Worm (Caenorhabditis elegans) whole organism, young adult: ENCODE data around the gene cpi-2.

Experiments
- him-1 ChIP-seq: sonication (generic microtip); optimal IDR thresholded peaks from 2 replicates; lab custom pipeline; 2016; ENCODE audit warnings: missing genotype, missing genetic modification reagents, missing genetic modification characterization, missing compliant biosample characterization
- ztf-22 ChIP-seq: fragments of 200-800 bp; sonication (Bioruptor generic); optimal IDR thresholded peaks from 2 replicates; lab custom pipeline; 2018; ENCODE audit warnings: mild to moderate bottlenecking, missing genetic modification characterization, moderate library complexity, missing compliant biosample characterization

DNA sequence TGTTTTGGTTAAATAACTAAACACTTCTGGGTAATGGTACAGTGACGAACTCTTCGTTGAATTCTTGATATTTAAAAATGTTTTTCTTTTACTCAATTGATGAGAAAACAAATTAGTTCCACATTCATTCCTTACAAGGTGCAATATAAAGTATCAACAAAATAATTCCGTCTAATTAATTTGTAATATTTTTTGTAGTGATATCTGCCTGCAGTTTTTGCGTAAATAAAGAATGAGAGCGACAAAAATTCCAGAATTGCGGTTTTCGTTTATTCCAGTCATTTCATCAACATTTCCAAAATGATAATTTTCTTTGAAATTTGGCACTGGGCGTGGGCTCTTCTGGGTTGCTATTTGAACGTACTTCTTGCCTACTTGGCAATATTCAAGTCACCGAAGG lies 11.4 kb downstream of the cpi-2 start, which contains the start of gene srd-20:
- TF ChIP-seq ztf-22 (GFP tag; lab: Kevin White, UChicago) = no peak
- no peak for TF ChIP-seq him-1 (tag; lab: Kevin White, UChicago)
